Fruit fly (Drosophila melanogaster): Measurements from ENCODE around the gene CG4998.

Gene CG4998

dm6 chr3L:16328207-16328891, 10.5 kb upstream of the CG4998 start, which contains the start of gene CG13058:
CG13058 (plus strand) TSS chr3L:16328841.
- TF ChIP-seq Blimp-1 (GFP tag; optimal IDR thresholded peaks at IDR 0.05) (no peak), CG8119 (GFP tag; IDR thresholded peaks at IDR 0.05) (peak; percentile 89), Eip75B (GFP tag; optimal IDR thresholded peaks at IDR 0.05) (no peak), Ets21C (GFP tag; optimal IDR thresholded peaks at IDR 0.05) (no peak), eg (GFP tag; IDR thresholded peaks at IDR 0.05) (peak; percentile 23; the same call in 1 of the 3 replicates), vri (GFP tag; optimal IDR thresholded peaks at IDR 0.05) (no peak), svp (GFP tag) (no peak), CG7368 (GFP tag; optimal IDR thresholded peaks at IDR 0.05) (no peak), CG9139 (GFP tag; optimal IDR thresholded peaks at IDR 0.05) (no peak), Eip78C (GFP tag) (peak; percentile 70), CG11902 (GFP tag; optimal IDR thresholded peaks at IDR 0.05) (no peak), Gug (GFP tag; IDR thresholded peaks at IDR 0.05) (peak; percentile 32; the same call in 1 of the 2 replicates), CG10631 (GFP tag; optimal IDR thresholded peaks at IDR 0.05) (peak; percentile 37), CG6276 (GFP tag; optimal IDR thresholded peaks at IDR 0.05) (peak; percentile 79), Sox102F (GFP tag; optimal IDR thresholded peaks at IDR 0.05) (no peak), spab (GFP tag; optimal IDR thresholded peaks at IDR 0.05) (no peak), CG6163 (GFP tag; IDR thresholded peaks at IDR 0.05) (0 out of 3 replicates have a peak, but pooled peaks have one; percentile 42), Sox15 (GFP tag; optimal IDR thresholded peaks at IDR 0.05) (no peak), net (GFP tag; optimal IDR thresholded peaks at IDR 0.05) (peak; percentile 72), Smox (GFP tag; optimal IDR thresholded peaks at IDR 0.05) (no peak), dac (GFP tag; optimal IDR thresholded peaks at IDR 0.05) (peak; percentile 35), CG11294 (GFP tag; IDR thresholded peaks at IDR 0.05) (peak; percentile 48; the same call in 1 of the 2 replicates), CG34406 (GFP tag; optimal IDR thresholded peaks at IDR 0.05) (no peak), pdm3 (GFP tag; optimal IDR thresholded peaks at IDR 0.05) (peak; percentile 73), Hr39 (GFP tag; optimal IDR thresholded peaks at IDR 0.05) (no peak), fd59A (GFP tag; optimal IDR thresholded peaks at IDR 0.05) (peak; percentile 61), Ets96B (tag; optimal IDR thresholded peaks at IDR 0.05) (peak; percentile 71), CG1621 (tag; optimal IDR thresholded peaks at IDR 0.05) (peak; percentile 15), lz (GFP tag; optimal IDR thresholded peaks at IDR 0.05) (no peak), Lpt (GFP tag; optimal IDR thresholded peaks at IDR 0.05) (peak; percentile 65), Sox14 (GFP tag; optimal IDR thresholded peaks at IDR 0.05) (peak; percentile 39), fkh (GFP tag; optimal IDR thresholded peaks at IDR 0.05) (peak; percentile 67), CG6808 (GFP tag; optimal IDR thresholded peaks at IDR 0.05) (peak; percentile 40), OdsH (GFP tag; optimal IDR thresholded peaks at IDR 0.05) (peak; percentile 55), topi (GFP tag; optimal IDR thresholded peaks at IDR 0.05) (no peak), CG16779 (tag; optimal IDR thresholded peaks at IDR 0.05) (peak; percentile 10), CG6792 (GFP tag; optimal IDR thresholded peaks at IDR 0.05) (peak; percentile 21), CG32006 (GFP tag; optimal IDR thresholded peaks at IDR 0.05) (peak; percentile 85), esn (GFP tag; optimal IDR thresholded peaks at IDR 0.05) (no peak), CG3032 (tag; optimal IDR thresholded peaks at IDR 0.05) (peak; percentile 32), CG31627 (GFP tag; optimal IDR thresholded peaks at IDR 0.05) (no peak), Hr38 (GFP tag; optimal IDR thresholded peaks at IDR 0.05) (peak; percentile 5), ss (GFP tag; optimal IDR thresholded peaks at IDR 0.05) (no peak), cyc (GFP tag; optimal IDR thresholded peaks at IDR 0.05) (no peak), fd85E (GFP tag; optimal IDR thresholded peaks at IDR 0.05) (no peak), CG10669 (GFP tag; optimal IDR thresholded peaks at IDR 0.05) (peak; percentile 62), Met (GFP tag; optimal IDR thresholded peaks at IDR 0.05) (peak; percentile 9), Hr4 (GFP tag; optimal IDR thresholded peaks at IDR 0.05) (peak; percentile 85), acj6 (GFP tag; optimal IDR thresholded peaks at IDR 0.05) (peak; percentile 50), CG11762 (GFP tag; optimal IDR thresholded peaks at IDR 0.05; ENCODE audit: insufficient read depth) (peak; percentile 43), CG6854 (GFP tag; optimal IDR thresholded peaks at IDR 0.05) (no peak)

All from whole organism, prepupa.